Worm (Caenorhabditis elegans): ENCODE results near the gene oig-8.

DNA sequence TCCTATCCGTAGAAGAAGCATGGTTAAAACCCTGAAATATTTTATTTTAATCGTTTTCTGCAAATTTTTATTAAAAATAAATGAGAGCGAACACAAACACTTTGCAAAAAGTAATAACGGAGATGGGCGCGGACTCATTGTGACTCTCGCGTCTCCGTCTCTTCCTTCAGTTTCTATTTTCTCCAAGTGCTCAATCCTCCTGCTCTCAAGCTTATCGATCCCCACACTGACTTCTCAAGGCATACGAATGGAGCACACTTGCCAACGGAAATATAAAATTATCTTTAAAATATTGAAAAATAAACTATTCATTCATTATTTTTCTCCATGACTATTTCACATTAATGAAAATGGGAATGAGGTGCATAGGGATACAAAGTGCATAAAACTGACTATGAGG, 50.9 kb downstream of the oig-8 start, which contains the start of gene dnj-8:
- no peak for TF ChIP-seq snpc-4 (tag; optimal IDR thresholded peaks at IDR 0.05)
- no peak for TF ChIP-seq pha-4 (tag; optimal IDR thresholded peaks at IDR 0.05)
- no peak for TF ChIP-seq nhr-237 (tag; optimal IDR thresholded peaks at IDR 0.05)
- no peak for TF ChIP-seq nhr-12 (tag; optimal IDR thresholded peaks at IDR 0.05)
- no peak for TF ChIP-seq elt-1 (tag; optimal IDR thresholded peaks at IDR 0.05; ENCODE audit: borderline replicate concordance, insufficient read depth)
- no peak for TF ChIP-seq unc-62 (GFP tag; optimal IDR thresholded peaks at IDR 0.05)
- TF ChIP-seq ztf-11 (tag; optimal IDR thresholded peaks at IDR 0.05) = no peak
- no peak for TF ChIP-seq ces-1 (GFP tag; optimal IDR thresholded peaks at IDR 0.05)
- TF ChIP-seq ham-2 (GFP tag; optimal IDR thresholded peaks at IDR 0.05) = no peak
- TF ChIP-seq ceh-43 (GFP tag; optimal IDR thresholded peaks at IDR 0.05) = no peak
- no peak for TF ChIP-seq nhr-76 (tag; optimal IDR thresholded peaks at IDR 0.05)
- TF ChIP-seq lin-13 (tag; optimal IDR thresholded peaks at IDR 0.05) = no peak
